Worm (Caenorhabditis elegans): ENCODE data around the gene C28D4.10.

Gene C28D4.10

DNA sequence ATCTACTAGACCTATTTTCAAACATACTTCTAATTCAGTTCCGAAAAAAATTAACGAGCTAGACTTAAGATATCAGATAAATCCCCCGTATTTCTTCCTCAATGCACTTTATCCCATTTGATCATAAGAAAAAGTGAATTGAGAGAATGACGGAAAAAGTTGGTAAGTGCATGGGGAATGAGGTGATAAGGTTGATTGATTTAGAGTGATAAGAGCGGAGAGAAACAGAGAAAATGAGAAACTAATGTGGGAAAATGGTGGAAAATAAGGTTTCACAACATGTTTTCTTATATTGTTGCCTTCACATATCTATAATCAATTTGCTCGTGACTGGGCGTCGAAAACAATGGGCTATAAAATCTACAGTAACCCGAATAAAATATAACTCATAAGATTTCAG is 2.5 kb upstream of the C28D4.10 start (continued):
- TF ChIP-seq unc-98 (GFP tag; IDR thresholded peaks at IDR 0.05) (no peak), fkh-10 (GFP tag; optimal IDR thresholded peaks at IDR 0.05) (no peak), lin-35 (GFP tag; optimal IDR thresholded peaks at IDR 0.05) (peak in 1 of 2 experiments; percentile 39), fkh-4 (tag; optimal IDR thresholded peaks at IDR 0.05; ENCODE audit: borderline replicate concordance) (no peak), lir-3 (tag; optimal IDR thresholded peaks at IDR 0.05; ENCODE audit: poor library complexity) (no peak), hpl-2 (GFP tag; optimal IDR thresholded peaks at IDR 0.05) (no peak), elt-3 (tag; optimal IDR thresholded peaks at IDR 0.05) (peak in 5 of 6 experiments; percentile 28 to 82 (median 45)), lin-13 (GFP tag; optimal IDR thresholded peaks at IDR 0.05) (no peak), blmp-1 (tag; optimal IDR thresholded peaks at IDR 0.05) (peak; percentile 85), ceh-82 (tag; optimal IDR thresholded peaks at IDR 0.05) (no peak), ces-1 (GFP tag; optimal IDR thresholded peaks at IDR 0.05) (no peak), lin-39 (tag; optimal IDR thresholded peaks at IDR 0.05) (no peak), zip-4 (GFP tag; optimal IDR thresholded peaks at IDR 0.05) (no peak), jun-1 (tag; optimal IDR thresholded peaks at IDR 0.05) (no peak), lin-14 (GFP tag; optimal IDR thresholded peaks at IDR 0.05) (peak; percentile 66), ceh-63 (GFP tag; optimal IDR thresholded peaks at IDR 0.05) (no peak), elt-2 (tag; optimal IDR thresholded peaks at IDR 0.05) (peak; percentile 50), grh-1 (GFP tag; IDR thresholded peaks at IDR 0.05) (no peak), C04F5.9 (tag; optimal IDR thresholded peaks at IDR 0.05) (no peak)

DNA sequence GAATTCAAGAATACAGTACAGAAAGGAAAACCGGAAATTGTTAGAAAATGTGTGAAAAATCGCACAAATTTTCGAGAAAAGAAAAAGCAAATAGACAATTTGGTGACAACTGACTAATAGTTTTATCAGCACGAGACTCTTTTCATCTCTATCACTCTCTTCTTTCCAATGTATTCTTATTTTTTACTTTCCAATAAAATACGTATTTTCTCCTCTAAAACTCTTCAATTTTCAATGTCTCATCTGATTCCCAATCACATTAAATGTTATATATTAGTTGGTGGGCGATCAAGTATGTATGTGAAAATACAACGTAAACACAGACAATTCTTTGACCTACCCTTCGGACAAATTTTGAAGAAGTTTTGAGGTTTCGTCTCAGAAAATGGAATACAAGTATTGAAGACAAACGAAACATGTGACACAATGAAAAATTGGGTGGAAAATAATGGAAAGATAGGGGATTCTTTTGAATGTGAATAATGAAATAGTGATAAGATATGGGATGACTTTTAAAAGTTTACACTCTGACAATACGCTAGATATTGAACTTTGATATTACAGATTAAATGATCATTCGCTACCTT is 997 bp upstream of the C28D4.10 start, which contains the start of gene cka-1:
Gene cka-1 (minus strand): TSS at position 418 of the 587 bp plus-strand sequence.
- TF ChIP-seq nhr-71 (tag; optimal IDR thresholded peaks at IDR 0.05) (peak; percentile 63), elt-2 (tag; optimal IDR thresholded peaks at IDR 0.05) (peak; percentile 52), Y116A8C.19 (tag; optimal IDR thresholded peaks at IDR 0.05; ENCODE audit: borderline replicate concordance) (no peak), elt-3 (tag; optimal IDR thresholded peaks at IDR 0.05) (peak in 1 of 6 experiments; percentile 48), lin-14 (GFP tag; optimal IDR thresholded peaks at IDR 0.05) (peak; percentile 71), nhr-90 (tag; optimal IDR thresholded peaks at IDR 0.05; ENCODE audit: poor library complexity) (peak; percentile 11), efl-1 (optimal IDR thresholded peaks at IDR 0.05) (peak in 1 of 2 experiments; percentile 6), efl-1 (GFP tag; optimal IDR thresholded peaks at IDR 0.05 in 1 of 2) (peak in 1 of 2 experiments; percentile 89), nhr-85 (tag) (peak; percentile 48), lsy-2 (tag; optimal IDR thresholded peaks at IDR 0.05) (peak in 1 of 2 experiments; percentile 62), C16A3.4 (tag; optimal IDR thresholded peaks at IDR 0.05) (peak; percentile 16), lin-35 (GFP tag; optimal IDR thresholded peaks at IDR 0.05) (peak in 1 of 2 experiments; percentile 55), ztf-4 (tag; optimal IDR thresholded peaks at IDR 0.05) (no peak), nhr-20 (tag; optimal IDR thresholded peaks at IDR 0.05) (peak; percentile 63), fkh-10 (GFP tag; optimal IDR thresholded peaks at IDR 0.05) (no peak), vab-15 (tag; optimal IDR thresholded peaks at IDR 0.05) (peak; percentile 67), fkh-8 (tag; optimal IDR thresholded peaks at IDR 0.05) (no peak), tbx-2 (tag; optimal IDR thresholded peaks at IDR 0.05) (peak; percentile 9), lir-3 (tag; optimal IDR thresholded peaks at IDR 0.05; ENCODE audit: poor library complexity) (no peak)

DNA sequence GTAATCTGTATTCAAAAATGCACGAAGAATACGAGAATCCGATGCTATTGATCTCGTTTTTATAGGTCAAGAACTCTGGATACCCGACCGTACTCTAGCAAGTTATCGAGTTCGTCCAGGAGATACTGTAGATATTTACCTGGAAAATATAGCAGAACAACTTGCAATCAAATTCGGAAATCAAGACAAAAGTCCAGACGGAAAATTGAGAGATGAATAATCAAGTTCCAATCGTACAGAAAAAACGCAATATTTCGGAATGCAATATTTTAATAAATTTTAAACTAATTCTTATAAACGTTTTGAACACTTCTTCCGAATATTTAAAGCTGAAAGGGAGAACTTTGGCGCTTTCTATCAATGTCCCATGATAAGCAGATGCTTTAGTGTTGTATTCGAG is 707 bp downstream of the C28D4.10 start:
- no peak for TF ChIP-seq swsn-7 (tag; optimal IDR thresholded peaks at IDR 0.05)
- TF ChIP-seq pag-3 (tag; optimal IDR thresholded peaks at IDR 0.05; ENCODE audit: borderline replicate concordance, insufficient read depth), result no peak
- TF ChIP-seq lin-13 (GFP tag; optimal IDR thresholded peaks at IDR 0.05), result no peak
- TF ChIP-seq tlp-1 (tag; optimal IDR thresholded peaks at IDR 0.05), result no peak
- TF ChIP-seq ets-5 (GFP tag; IDR thresholded peaks at IDR 0.05), result no peak
